Worm (Caenorhabditis elegans) whole organism, young adult: ENCODE data around the gene F28A10.13.

Experiments
- egrh-3 ChIP-seq: fragments of 200-800 bp; sonication (Bioruptor generic); IDR thresholded peaks from 2 replicates; pipeline ENCODE4 v1.3.6; 2022; ENCODE audit warnings: missing genetic modification reagents, missing genetic modification characterization, missing compliant biosample characterization
- nfya-2 ChIP-seq: fragments of 200-800 bp; sonication (Bioruptor generic); IDR thresholded peaks from 2 replicates; pipeline ENCODE4 v1.3.6; 2022; ENCODE audit warnings: missing genetic modification reagents, missing genetic modification characterization, missing compliant biosample characterization
- pha-4 ChIP-seq: fragments of 150-350 bp; sonication (generic microtip); optimal IDR thresholded peaks from 2 replicates; lab custom pipeline; 2014; ENCODE audit warnings: missing biosample characterization, missing genetic modification reagents, missing genetic modification characterization
- snpc-4 ChIP-seq, 5 experiments: fragments of 150-350 bp in 1 of 5; sonication (generic microtip) in 4 of 5; optimal IDR thresholded peaks; 2 replicates each; lab custom pipeline; 2014 to 2018; ENCODE audit warnings: missing genetic modification characterization in 5 of 5, missing biosample characterization in 3 of 5, antibody characterized with exemption in 2 of 5, mild to moderate bottlenecking in 2 of 5, missing compliant biosample characterization in 2 of 5, missing genotype in 2 of 5, moderate library complexity in 2 of 5, missing genetic modification reagents in 1 of 5
- unc-62 ChIP-seq: fragments of 150-350 bp; optimal IDR thresholded peaks from 2 replicates; lab custom pipeline; 2014; ENCODE audit warnings: missing biosample characterization, missing genetic modification reagents, missing genetic modification characterization

ce11 chrII:866801-867200 lies 18.2 kb downstream of the F28A10.13 start, which contains the start of gene Y46B2A.3:
- TF ChIP-seq egrh-3 (no peak), unc-62 (GFP tag; lab: Kevin White, UChicago) (no peak), snpc-4 (GFP tag; optimal IDR thresholded peaks at IDR 0.05; lab: Kevin White, UChicago) (no peak), snpc-4 (tag; optimal IDR thresholded peaks at IDR 0.05; lab: Kevin White, UChicago) (no peak), nfya-2 (GFP tag; lab: Robert Waterston, UW) (no peak), pha-4 (tag; lab: Kevin White, UChicago) (no peak)
